Fruit fly (Drosophila melanogaster) whole organism, prepupa: ENCODE data around the gene CG14054.

Experiments
- Blimp-1 ChIP-seq: fragments of 200-800 bp; sonication (Bioruptor generic); optimal IDR thresholded peaks from 3 replicates; lab custom pipeline; 2017; ENCODE audit warnings: missing biosample characterization, missing genetic modification characterization, mild to moderate bottlenecking, moderate library complexity, missing genetic modification reagents
- CG10669 ChIP-seq: fragments of 200-800 bp; sonication (Bioruptor generic); optimal IDR thresholded peaks from 3 replicates; lab custom pipeline; 2018; ENCODE audit warnings: missing biosample characterization, mild to moderate bottlenecking, missing genetic modification characterization, moderate library complexity
- CG11294 ChIP-seq: fragments of 200-800 bp; sonication (Bioruptor generic); IDR thresholded peaks from 2 replicates; pipeline ENCODE4 v1.3.6; 2022; ENCODE audit warnings: missing biosample characterization, missing genetic modification characterization
- CG11902 ChIP-seq: fragments of 200-800 bp; sonication (Bioruptor generic); optimal IDR thresholded peaks from 3 replicates; lab custom pipeline; 2016; ENCODE audit warnings: missing biosample characterization, missing genetic modification characterization
- CG15336 ChIP-seq: fragments of 200-800 bp; sonication (Bioruptor generic); IDR thresholded peaks from 2 replicates; pipeline ENCODE4 v1.3.6; 2022; ENCODE audit warnings: missing biosample characterization, missing genetic modification characterization
- CG1621 ChIP-seq: fragments of 200-800 bp; sonication (Bioruptor generic); optimal IDR thresholded peaks from 3 replicates; lab custom pipeline; 2018; ENCODE audit warnings: missing biosample characterization, mild to moderate bottlenecking, missing genetic modification characterization
- CG3032 ChIP-seq: fragments of 200-800 bp; optimal IDR thresholded peaks from 2 replicates; lab custom pipeline; 2019; ENCODE audit warnings: missing biosample characterization, mild to moderate bottlenecking, missing genetic modification characterization, moderate library complexity
- CG34406 ChIP-seq: fragments of 200-800 bp; sonication (Bioruptor generic); optimal IDR thresholded peaks from 3 replicates; lab custom pipeline; 2016; ENCODE audit warnings: missing biosample characterization, missing genetic modification characterization
- CG3919 ChIP-seq: fragments of 200-800 bp; sonication (Bioruptor generic); optimal IDR thresholded peaks from 3 replicates; lab custom pipeline; 2016; ENCODE audit warnings: missing biosample characterization, missing genetic modification characterization
- CG6163 ChIP-seq: fragments of 200-800 bp; sonication (Bioruptor generic); IDR thresholded peaks from 3 replicates; pipeline ENCODE4 v1.3.6; 2022; ENCODE audit warnings: missing biosample characterization, missing genetic modification characterization
- CG6808 ChIP-seq: fragments of 200-800 bp; sonication (Bioruptor generic); optimal IDR thresholded peaks from 3 replicates; lab custom pipeline; 2017; ENCODE audit warnings: missing biosample characterization, missing genetic modification characterization, mild to moderate bottlenecking, moderate library complexity, missing genetic modification reagents
- CG6854 ChIP-seq: fragments of 200-800 bp; sonication (Bioruptor generic); optimal IDR thresholded peaks from 2 replicates; lab custom pipeline; 2017; ENCODE audit warnings: missing biosample characterization, mild to moderate bottlenecking, missing genetic modification characterization
- CG7368 ChIP-seq: fragments of 200-800 bp; sonication (Bioruptor generic); optimal IDR thresholded peaks from 3 replicates; lab custom pipeline; 2016; ENCODE audit warnings: missing biosample characterization, missing genetic modification characterization
- CG8119 ChIP-seq: fragments of 200-800 bp; sonication (Bioruptor generic); IDR thresholded peaks from 3 replicates; pipeline ENCODE4 v1.3.6; 2022; ENCODE audit warnings: missing biosample characterization, missing genetic modification characterization
- Eip75B ChIP-seq: fragments of 200-800 bp; sonication (Bioruptor generic); optimal IDR thresholded peaks from 3 replicates; lab custom pipeline; 2016; ENCODE audit warnings: missing biosample characterization, missing genetic modification characterization
- Eip78C ChIP-seq: fragments of 200-800 bp; sonication (Bioruptor generic); peaks from one replicate; lab custom pipeline; 2016; ENCODE audit warnings: missing biosample characterization, missing genetic modification characterization
- Eip93F ChIP-seq: fragments of 200-800 bp; sonication (Bioruptor generic); optimal IDR thresholded peaks from 2 replicates; lab custom pipeline; 2016; ENCODE audit warnings: missing biosample characterization, mild to moderate bottlenecking, missing genetic modification characterization
- Ets21C ChIP-seq: fragments of 200-800 bp; sonication (Bioruptor generic); optimal IDR thresholded peaks from 3 replicates; lab custom pipeline; 2016; ENCODE audit warnings: missing biosample characterization, missing genetic modification characterization
- Ets96B ChIP-seq: fragments of 200-800 bp; optimal IDR thresholded peaks from 2 replicates; lab custom pipeline; 2019; ENCODE audit warnings: missing biosample characterization, mild to moderate bottlenecking, missing genetic modification characterization, moderate library complexity
- Gug ChIP-seq: fragments of 200-800 bp; sonication (Bioruptor generic); IDR thresholded peaks from 2 replicates; pipeline ENCODE4 v1.3.6; 2022; ENCODE audit warnings: missing biosample characterization, missing genetic modification characterization
- Hr39 ChIP-seq: fragments of 200-800 bp; sonication (Bioruptor generic); optimal IDR thresholded peaks from 2 replicates; lab custom pipeline; 2016; ENCODE audit warnings: missing biosample characterization, missing genetic modification characterization
- Hr4 ChIP-seq: fragments of 200-800 bp; sonication (Bioruptor generic); optimal IDR thresholded peaks from 3 replicates; lab custom pipeline; 2016; ENCODE audit warnings: missing biosample characterization, missing genetic modification characterization
- OdsH ChIP-seq: fragments of 200-800 bp; sonication (Bioruptor generic); optimal IDR thresholded peaks from 3 replicates; lab custom pipeline; 2016; ENCODE audit warnings: missing biosample characterization, missing genetic modification characterization
- Smox ChIP-seq: fragments of 200-800 bp; sonication (Bioruptor generic); optimal IDR thresholded peaks from 3 replicates; lab custom pipeline; 2016; ENCODE audit warnings: missing biosample characterization, missing genetic modification characterization
- Sox14 ChIP-seq: fragments of 200-800 bp; sonication (Bioruptor generic); optimal IDR thresholded peaks from 3 replicates; lab custom pipeline; 2016; ENCODE audit warnings: missing biosample characterization, missing genetic modification characterization
- Sox15 ChIP-seq: fragments of 200-800 bp; sonication (Bioruptor generic); optimal IDR thresholded peaks from 3 replicates; lab custom pipeline; 2016; ENCODE audit warnings: missing biosample characterization, missing genetic modification characterization
- achi ChIP-seq: fragments of 200-800 bp; sonication (Bioruptor generic); optimal IDR thresholded peaks from 3 replicates; lab custom pipeline; 2016; ENCODE audit warnings: missing biosample characterization, missing genetic modification characterization
- dac ChIP-seq: fragments of 200-800 bp; sonication (Bioruptor generic); optimal IDR thresholded peaks from 2 replicates; lab custom pipeline; 2017; ENCODE audit warnings: missing biosample characterization, mild to moderate bottlenecking, missing genetic modification characterization
- dsx ChIP-seq: fragments of 200-800 bp; optimal IDR thresholded peaks from 3 replicates; lab custom pipeline; 2019; ENCODE audit warnings: missing biosample characterization, mild to moderate bottlenecking, missing genetic modification characterization, moderate library complexity; ENCODE audit not compliant: poor library complexity, severe bottlenecking
- eg ChIP-seq: fragments of 200-800 bp; sonication (Bioruptor generic); IDR thresholded peaks from 3 replicates; pipeline ENCODE4 v1.3.6; 2022; ENCODE audit warnings: missing biosample characterization, missing genetic modification characterization
- esn ChIP-seq: fragments of 200-800 bp; sonication (Bioruptor generic); optimal IDR thresholded peaks from 2 replicates; lab custom pipeline; 2016; ENCODE audit warnings: missing biosample characterization, mild to moderate bottlenecking, missing genetic modification characterization, moderate library complexity
- fkh ChIP-seq: fragments of 200-800 bp; sonication (Bioruptor generic); optimal IDR thresholded peaks from 3 replicates; lab custom pipeline; 2017; ENCODE audit warnings: missing biosample characterization, mild to moderate bottlenecking, missing genetic modification characterization, moderate library complexity
- pdm3 ChIP-seq: fragments of 200-800 bp; sonication (Bioruptor generic); optimal IDR thresholded peaks from 3 replicates; lab custom pipeline; 2016; ENCODE audit warnings: missing biosample characterization, missing genetic modification characterization
- salr ChIP-seq, 2 experiments: fragments of 200-800 bp; sonication (Bioruptor generic); optimal IDR thresholded peaks; 3 replicates each; lab custom pipeline; 2016 to 2018; ENCODE audit warnings: missing biosample characterization in 2 of 2, missing genetic modification characterization in 2 of 2, mild to moderate bottlenecking in 1 of 2
- spab ChIP-seq: fragments of 200-800 bp; sonication (Bioruptor generic); optimal IDR thresholded peaks from 2 replicates; lab custom pipeline; 2017; ENCODE audit warnings: missing biosample characterization, mild to moderate bottlenecking, missing genetic modification characterization, missing genetic modification reagents
- ss ChIP-seq, 2 experiments: fragments of 200-800 bp; sonication (Bioruptor generic); optimal IDR thresholded peaks; 2 replicates in 1 of 2; 3 replicates in 1 of 2; lab custom pipeline; 2017 to 2018; ENCODE audit warnings: mild to moderate bottlenecking in 2 of 2, missing biosample characterization in 2 of 2, missing genetic modification characterization in 2 of 2, moderate library complexity in 1 of 2
- svp ChIP-seq: fragments of 200-800 bp; sonication (Bioruptor generic); peaks from one replicate; lab custom pipeline; 2016; ENCODE audit warnings: missing biosample characterization, missing genetic modification characterization
- topi ChIP-seq: fragments of 200-800 bp; sonication (Bioruptor generic); optimal IDR thresholded peaks from 3 replicates; lab custom pipeline; 2016; ENCODE audit warnings: missing biosample characterization, missing genetic modification characterization

CG14054 gene

DNA sequence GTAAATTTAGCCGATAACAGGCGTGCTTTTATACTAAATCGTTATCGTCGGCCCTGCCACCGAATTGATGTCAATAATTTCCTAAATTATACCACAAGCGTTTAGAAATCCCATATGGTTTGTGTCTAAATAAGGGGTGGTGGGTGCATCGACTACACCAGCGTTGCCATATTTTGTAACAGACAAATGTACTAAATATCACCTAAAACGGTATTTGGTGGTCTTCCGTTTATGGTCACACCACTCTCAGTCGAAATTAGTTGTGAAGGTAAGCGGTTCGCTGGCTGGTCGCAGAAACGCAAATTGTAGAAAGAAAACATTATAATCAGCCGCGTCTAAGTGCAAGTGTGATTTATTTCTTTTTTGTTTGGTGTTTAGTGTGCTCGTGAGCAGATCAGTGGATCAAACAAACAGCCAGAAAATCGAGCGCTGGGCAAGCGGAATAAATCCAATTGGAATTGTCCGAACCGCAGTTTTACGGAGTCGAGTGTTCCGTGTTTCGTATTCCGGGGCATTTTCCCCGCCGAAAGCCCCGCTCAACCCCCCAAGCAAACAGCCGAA is 14.3 kb upstream of the CG14054 start, which contains the start of the genes CG16903 and Unc-76 (continued):
- peak; percentile 28 for TF ChIP-seq Ets96B (tag; lab: Kevin White, UChicago)

DNA sequence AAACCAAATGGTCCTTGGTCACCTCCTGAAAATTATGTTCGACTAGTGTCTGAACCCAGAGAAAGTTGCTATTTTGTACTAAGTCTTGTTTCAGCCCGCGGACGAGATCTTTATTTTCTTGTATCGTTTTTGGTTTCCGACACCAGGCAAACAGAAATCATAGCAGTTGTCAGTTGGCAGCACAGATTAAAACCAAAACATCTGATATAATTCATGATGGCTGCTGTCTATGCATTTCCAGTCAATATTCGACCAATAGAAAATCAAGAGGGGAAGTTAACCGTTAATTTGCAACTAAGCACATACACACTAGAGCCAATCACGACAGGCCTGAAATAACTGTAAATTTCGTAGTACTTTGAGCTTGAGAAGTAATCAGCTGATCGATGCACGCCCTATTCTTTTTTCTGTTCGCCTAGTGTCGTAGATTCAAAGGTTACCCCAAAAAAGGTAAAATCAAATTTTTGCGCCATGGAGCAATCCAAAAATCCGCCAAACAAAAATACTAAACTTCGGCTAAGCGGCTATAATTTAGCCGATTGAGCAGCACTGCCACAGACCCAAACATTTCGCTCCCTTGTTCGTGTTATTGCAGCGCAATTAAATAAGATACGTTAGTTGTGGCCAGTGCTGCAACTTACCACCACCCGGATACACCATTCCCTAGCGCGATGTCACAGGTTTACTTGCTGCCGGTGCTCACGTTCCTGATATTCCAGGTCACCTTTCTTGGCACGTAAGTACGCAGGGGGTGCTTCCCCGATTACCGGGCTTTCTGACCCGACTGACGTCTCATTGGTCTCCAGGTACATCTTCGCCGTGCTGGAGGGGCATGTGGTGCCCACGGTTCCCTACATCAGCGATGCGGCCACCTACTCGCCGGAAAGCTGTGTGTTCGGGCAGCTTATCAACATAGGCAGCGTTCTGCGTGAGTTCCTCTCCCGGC is 10.5 kb upstream of the CG14054 start, which contains the start of gene CG4025:
CG4025 (plus strand) TSS at position 555 of the 946 bp plus-strand sequence.
- TF ChIP-seq Eip75B (GFP tag; lab: Kevin White, UChicago) (no peak), dsx (GFP tag; lab: Kevin White, UChicago) (no peak), CG6808 (GFP tag; lab: Kevin White, UChicago) (no peak), Hr4 (GFP tag; lab: Kevin White, UChicago) (no peak), fkh (GFP tag; lab: Kevin White, UChicago) (no peak), ss (GFP tag; optimal IDR thresholded peaks at IDR 0.05; lab: Kevin White, UChicago) (no peak), CG10669 (GFP tag; lab: Kevin White, UChicago) (no peak), pdm3 (no peak), CG3919 (GFP tag; lab: Kevin White, UChicago) (no peak), esn (GFP tag; lab: Kevin White, UChicago) (no peak)
- TF ChIP-seq, all 60 proteins: peak for 0

DNA sequence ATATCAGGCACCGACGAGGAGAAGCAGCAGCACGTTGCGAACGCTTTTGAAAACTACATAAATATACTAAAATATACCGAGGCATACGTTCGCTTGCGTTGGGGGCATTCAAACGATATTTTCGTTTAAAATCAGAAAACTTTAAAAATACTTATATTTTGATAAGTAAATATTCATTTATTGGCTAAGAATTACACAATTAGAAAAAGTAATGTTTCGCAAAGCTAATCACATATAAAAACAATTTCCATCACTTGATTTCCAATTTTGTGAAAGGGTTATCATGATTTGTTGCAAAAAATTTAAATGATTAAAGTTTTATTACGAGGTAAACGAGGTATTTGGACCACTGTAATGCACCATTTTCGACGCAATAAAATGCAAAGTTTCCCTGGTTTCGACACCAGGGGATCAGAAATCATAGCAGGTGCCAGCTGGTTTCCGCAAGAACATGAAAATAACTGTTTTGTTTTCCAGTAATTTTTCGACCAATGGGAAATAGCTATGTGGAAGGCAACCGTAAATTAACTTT is 9.8 kb upstream of the CG14054 start, which contains the start of gene CG4045:
CG4045 (minus strand) TSS at position 55 of the 532 bp plus-strand sequence.
- no peak for TF ChIP-seq spab (GFP tag; lab: Kevin White, UChicago)
- TF ChIP-seq salr (GFP tag; optimal IDR thresholded peaks at IDR 0.05; lab: Kevin White, UChicago), result no peak
- TF ChIP-seq CG3032 (tag; lab: Kevin White, UChicago), result peak; percentile 30
- no peak for TF ChIP-seq CG6854
- TF ChIP-seq topi (GFP tag; lab: Kevin White, UChicago), result peak; percentile 2
- TF ChIP-seq Sox15 (GFP tag; lab: Kevin White, UChicago), result no peak
- peak; percentile 33 for TF ChIP-seq Eip78C
- TF ChIP-seq dac (GFP tag; lab: Kevin White, UChicago), result no peak
- no peak for TF ChIP-seq Eip93F (GFP tag; lab: Kevin White, UChicago)
- no peak for TF ChIP-seq pdm3
- peak; percentile 1 for TF ChIP-seq OdsH (GFP tag; lab: Kevin White, UChicago)
- peak; percentile 9; the same call in 1 of the 2 replicates for TF ChIP-seq CG15336 (GFP tag; lab: Robert Waterston, UW)
- TF ChIP-seq eg (GFP tag; lab: Robert Waterston, UW), result no peak
- peak; percentile 73 for TF ChIP-seq svp (GFP tag; lab: Kevin White, UChicago)
- no peak for TF ChIP-seq CG11294
- no peak for TF ChIP-seq CG6163
- no peak for TF ChIP-seq Gug (GFP tag; lab: Robert Waterston, UW)
- TF ChIP-seq ss (GFP tag; optimal IDR thresholded peaks at IDR 0.05; lab: Kevin White, UChicago), result no peak
- TF ChIP-seq esn (GFP tag; lab: Kevin White, UChicago), result no peak

DNA sequence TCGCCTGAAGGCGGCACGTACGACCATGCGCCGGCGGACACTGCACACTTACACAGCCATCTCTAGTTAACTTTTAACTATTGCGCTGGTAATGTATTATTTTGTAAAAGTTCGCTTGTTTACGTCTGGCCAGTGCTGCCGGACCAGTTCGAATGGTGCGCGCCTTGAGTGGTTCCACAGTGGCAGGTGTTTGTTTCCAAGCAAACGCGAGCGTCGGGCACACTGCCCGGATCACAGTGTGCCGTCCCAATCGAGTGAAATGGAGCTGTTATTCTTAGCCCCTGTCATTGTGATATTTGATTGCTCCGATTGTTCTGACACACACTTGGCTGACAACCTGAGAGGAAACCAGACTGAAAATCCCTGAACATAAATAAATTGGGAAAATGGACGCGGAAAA is 7.2 kb upstream of the CG14054 start, which contains the start of gene CG4199:
CG4199 (minus strand) TSS at position 159 of the 400 bp plus-strand sequence.
- TF ChIP-seq esn (GFP tag; lab: Kevin White, UChicago) (peak; percentile 6), CG1621 (tag; lab: Kevin White, UChicago) (peak; percentile 19), CG8119 (no peak), eg (GFP tag; lab: Robert Waterston, UW) (no peak), Blimp-1 (GFP tag; lab: Kevin White, UChicago) (no peak), Hr39 (no peak), Smox (GFP tag; lab: Kevin White, UChicago) (no peak), CG11294 (no peak), CG7368 (GFP tag; lab: Kevin White, UChicago) (no peak), CG34406 (GFP tag; lab: Kevin White, UChicago) (no peak), Sox14 (GFP tag; lab: Kevin White, UChicago) (peak; percentile 14), Hr4 (GFP tag; lab: Kevin White, UChicago) (no peak), Eip78C (peak; percentile 41), fkh (GFP tag; lab: Kevin White, UChicago) (peak; percentile 57), CG3919 (GFP tag; lab: Kevin White, UChicago) (no peak), achi (peak; percentile 32), topi (GFP tag; lab: Kevin White, UChicago) (no peak), Gug (GFP tag; lab: Robert Waterston, UW) (no peak), CG11902 (GFP tag; lab: Kevin White, UChicago) (no peak), Ets21C (GFP tag; lab: Kevin White, UChicago) (no peak)
- TF ChIP-seq, all 60 proteins: peak for 6
